Worm (Caenorhabditis elegans): ENCODE measurements around the gene dna-2.

DNA sequence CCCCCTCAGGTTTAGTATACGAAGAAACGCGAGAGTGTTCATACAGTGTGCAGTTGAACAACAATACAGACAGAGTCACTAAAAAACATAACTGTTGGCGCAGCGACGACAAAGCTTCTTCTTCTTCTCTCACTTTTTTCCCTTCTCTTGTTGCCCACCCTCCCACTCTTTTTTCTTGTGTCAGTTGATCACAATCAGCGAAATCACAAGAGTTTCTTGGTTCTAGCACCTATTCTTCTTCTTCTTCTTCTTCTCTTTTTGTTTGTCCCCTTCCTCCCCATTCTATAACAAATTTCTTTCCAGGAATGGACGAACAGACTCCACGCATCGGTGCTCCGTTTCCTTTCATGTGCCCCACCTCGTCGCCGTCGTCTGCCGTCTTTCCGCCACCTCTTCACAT lies 12.2 kb downstream of the dna-2 start, which contains the start of gene F43G6.4:
- TF ChIP-seq ztf-23 (GFP tag; IDR thresholded peaks at IDR 0.05), result no peak
- TF ChIP-seq flt-1 (GFP tag; IDR thresholded peaks at IDR 0.05), result no peak
- TF ChIP-seq med-1 (GFP tag; optimal IDR thresholded peaks at IDR 0.05; ENCODE audit: insufficient read depth), result no peak
- TF ChIP-seq tab-1 (GFP tag; IDR thresholded peaks at IDR 0.05), result no peak
- no peak for TF ChIP-seq cog-1 (tag; optimal IDR thresholded peaks at IDR 0.05)
- TF ChIP-seq T22C8.4 (GFP tag; IDR thresholded peaks at IDR 0.05), result no peak
